Fruit fly (Drosophila melanogaster): ENCODE results near the gene mRpL11.
A peak's percentile ranks its signal among the peaks of the same experiment; 100 is the strongest.

The mRpL11 gene

DNA sequence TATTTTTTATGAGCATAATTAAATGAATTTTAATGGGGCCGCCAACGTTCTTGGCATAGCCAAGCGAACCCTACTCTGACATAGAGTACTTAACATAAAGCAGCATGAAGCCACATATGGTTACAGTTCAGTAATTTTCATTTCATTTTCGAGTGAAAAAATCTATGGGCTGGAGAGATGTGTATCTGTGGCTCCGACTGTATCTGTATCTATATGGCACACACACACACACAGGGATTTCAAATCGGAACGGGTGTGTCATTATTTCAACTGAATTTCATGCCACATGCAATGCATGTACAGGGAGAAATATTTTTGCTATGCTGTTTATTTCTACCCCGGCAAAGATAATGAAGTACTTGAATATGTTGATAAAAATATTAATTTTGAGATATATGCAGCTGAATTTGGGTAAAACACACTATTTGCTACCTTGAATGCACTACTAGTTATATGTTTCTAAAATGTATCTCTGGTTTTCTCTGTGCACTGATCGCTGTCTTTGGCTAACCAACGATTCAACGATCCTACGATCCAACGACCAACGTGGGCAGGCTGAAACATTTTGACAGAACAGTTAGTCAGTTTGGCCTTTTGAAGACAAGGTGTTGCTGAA lies 44.3 kb upstream of the mRpL11 start (continued):
- TF ChIP-seq CG17328 (GFP tag; IDR thresholded peaks at IDR 0.05) (peak; percentile 17; the same call in 1 of the 2 replicates), CG4730 (GFP tag; IDR thresholded peaks at IDR 0.05) (0 out of 2 replicates have a peak, but pooled peaks have one; percentile 16), ac (GFP tag; optimal IDR thresholded peaks at IDR 0.05) (no peak)

DNA sequence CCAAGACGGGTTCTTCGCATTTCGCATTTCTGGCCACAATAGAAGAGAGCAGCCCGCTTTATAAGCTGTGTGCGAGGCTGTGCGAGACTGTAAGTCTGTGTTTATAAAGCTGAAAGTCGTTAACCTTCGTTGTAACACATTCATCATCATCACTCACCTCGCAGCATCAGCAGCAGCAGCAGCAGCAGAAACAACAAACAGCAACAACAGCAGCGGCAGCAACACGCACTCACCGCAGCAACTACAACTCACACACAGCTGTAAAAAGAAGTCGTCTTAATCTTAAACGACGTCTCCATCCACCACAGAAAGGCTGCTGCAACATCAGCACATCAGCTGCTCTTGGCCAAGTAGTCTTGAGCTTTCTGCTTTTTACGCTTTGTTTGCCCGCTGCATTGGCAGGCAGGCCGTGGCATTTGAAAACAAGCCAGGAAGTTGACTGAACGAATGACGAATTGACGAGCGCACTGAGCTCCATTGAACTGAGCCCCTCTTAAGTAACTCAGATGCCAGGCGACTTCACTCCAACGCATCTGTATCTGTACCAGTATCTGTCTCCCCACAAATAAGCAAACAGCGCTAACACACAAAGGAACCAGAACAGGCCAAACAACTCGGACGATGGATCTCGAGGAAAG lies 42.9 kb upstream of the mRpL11 start:
- TF ChIP-seq Ets65A (GFP tag) (peak; percentile 65), CG4360 (GFP tag; IDR thresholded peaks at IDR 0.05) (0 out of 2 replicates have a peak, but pooled peaks have one; percentile 22), sd (tag; optimal IDR thresholded peaks at IDR 0.05) (no peak), z (GFP tag; IDR thresholded peaks at IDR 0.05) (0 out of 3 replicates have a peak, but pooled peaks have one; percentile 32), kni (GFP tag; optimal IDR thresholded peaks at IDR 0.05) (peak; percentile 5), CG8281 (tag; optimal IDR thresholded peaks at IDR 0.05) (peak; percentile 92), CG6254 (GFP tag; optimal IDR thresholded peaks at IDR 0.05) (no peak), CG3163 (GFP tag; optimal IDR thresholded peaks at IDR 0.05) (no peak), pros (GFP tag; optimal IDR thresholded peaks at IDR 0.05) (peak; percentile 62), bowl (GFP tag; IDR thresholded peaks at IDR 0.05) (0 out of 2 replicates have a peak, but pooled peaks have one; percentile 10)

DNA sequence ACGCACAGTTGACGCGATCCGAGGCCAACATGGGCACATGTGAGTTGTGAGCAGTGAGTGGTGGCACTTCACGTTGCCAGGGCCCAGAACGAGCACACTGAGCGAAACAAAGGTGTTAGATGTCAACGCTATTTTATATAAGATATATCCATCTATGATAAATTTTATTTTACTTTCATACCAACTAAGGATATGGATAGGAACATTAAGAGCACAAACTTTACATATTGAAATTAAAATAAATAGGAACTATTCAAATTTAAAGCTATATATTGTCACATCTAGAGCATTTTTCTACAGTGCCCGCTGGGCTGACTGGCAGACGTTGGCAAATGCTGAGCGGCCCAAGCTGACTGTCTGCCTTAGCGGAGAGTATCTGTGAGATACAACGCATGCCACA lies 41.9 kb upstream of the mRpL11 start:
- TF ChIP-seq usp (GFP tag; optimal IDR thresholded peaks at IDR 0.05) (no peak), CG30020 (tag; optimal IDR thresholded peaks at IDR 0.05) (peak; percentile 13), Xrp1 (GFP tag; IDR thresholded peaks at IDR 0.05) (peak; percentile 88), chm (GFP tag; IDR thresholded peaks at IDR 0.05) (no peak), CG6854 (GFP tag; optimal IDR thresholded peaks at IDR 0.05) (no peak), Jarid2 (GFP tag; optimal IDR thresholded peaks at IDR 0.05) (peak; percentile 4), CG2712 (tag; optimal IDR thresholded peaks at IDR 0.05) (peak; percentile 89), stc (GFP tag; IDR thresholded peaks at IDR 0.05) (peak; percentile 46; the same call in 1 of the 2 replicates), CG6683 (GFP tag; optimal IDR thresholded peaks at IDR 0.05) (no peak), wor (GFP tag; IDR thresholded peaks at IDR 0.05) (peak; percentile 45), Lim3 (GFP tag; IDR thresholded peaks at IDR 0.05) (no peak), Dip2 (GFP tag; IDR thresholded peaks at IDR 0.05) (no peak), B-H1 (GFP tag; IDR thresholded peaks at IDR 0.05) (peak; percentile 41; the same call in 2 of the 3 replicates), CG10431 (GFP tag; optimal IDR thresholded peaks at IDR 0.05) (no peak), Atf3 (GFP tag; optimal IDR thresholded peaks at IDR 0.05) (peak; percentile 24), Hsf (GFP tag; optimal IDR thresholded peaks at IDR 0.05) (peak; percentile 44), Fer2 (tag; optimal IDR thresholded peaks at IDR 0.05) (no peak), Vsx1 (GFP tag; optimal IDR thresholded peaks at IDR 0.05) (peak; percentile 20), CG11093 (GFP tag; IDR thresholded peaks at IDR 0.05) (0 out of 3 replicates have a peak, but pooled peaks have one; percentile 23), CG14014 (GFP tag; IDR thresholded peaks at IDR 0.05) (no peak), exex (tag; optimal IDR thresholded peaks at IDR 0.05) (no peak), ab (GFP tag; optimal IDR thresholded peaks at IDR 0.05) (no peak), Drgx (GFP tag; IDR thresholded peaks at IDR 0.05) (peak; percentile 78), Awh (GFP tag; IDR thresholded peaks at IDR 0.05) (peak; percentile 52; the same call in 1 of the 2 replicates), CG30431 (GFP tag; optimal IDR thresholded peaks at IDR 0.05) (peak; percentile 37), grn (GFP tag; optimal IDR thresholded peaks at IDR 0.05) (no peak), unpg (GFP tag; optimal IDR thresholded peaks at IDR 0.05) (peak; percentile 72), esg (GFP tag; conservative IDR thresholded peaks at IDR 0.05) (peak; percentile 51; the same call in 1 of the 2 replicates), CG34422 (GFP tag; IDR thresholded peaks at IDR 0.05) (peak; percentile 58; the same call in 2 of the 3 replicates), NFAT (GFP tag; IDR thresholded peaks at IDR 0.05) (no peak), CG14667 (GFP tag; IDR thresholded peaks at IDR 0.05) (peak; percentile 60; the same call in 1 of the 2 replicates), CG30403 (GFP tag; optimal IDR thresholded peaks at IDR 0.05) (peak; percentile 64), CG14710 (tag; optimal IDR thresholded peaks at IDR 0.05) (peak; percentile 79), otp (GFP tag; IDR thresholded peaks at IDR 0.05) (0 out of 3 replicates have a peak, but pooled peaks have one; percentile 43)

Data from whole organism, embryonic.